Worm (Caenorhabditis elegans) whole organism, early embryonic: Measurements from ENCODE around the gene F17C11.4.

Experiments
- B0310.2 ChIP-seq: sonication (generic microtip); optimal IDR thresholded peaks from 2 replicates; lab custom pipeline; 2016; ENCODE audit warnings: mild to moderate bottlenecking, missing genetic modification characterization, missing compliant biosample characterization
- F13C5.2 ChIP-seq: sonication (generic microtip); optimal IDR thresholded peaks from 2 replicates; lab custom pipeline; 2017; ENCODE audit warnings: mild to moderate bottlenecking, missing genetic modification characterization, inconsistent platforms, missing compliant biosample characterization
- aly-1 ChIP-seq: sonication (generic microtip); optimal IDR thresholded peaks from 2 replicates; lab custom pipeline; 2016; ENCODE audit warnings: missing genetic modification characterization, missing compliant biosample characterization
- ama-1 ChIP-seq: fragments of 150-350 bp; optimal IDR thresholded peaks from 2 replicates; lab custom pipeline; 2014
- ceh-13 ChIP-seq: fragments of 200-800 bp; sonication (Bioruptor generic); optimal IDR thresholded peaks from 2 replicates; lab custom pipeline; 2018; ENCODE audit warnings: mild to moderate bottlenecking, missing genetic modification characterization, missing compliant biosample characterization
- ceh-36 ChIP-seq: sonication (generic microtip); optimal IDR thresholded peaks from 2 replicates; lab custom pipeline; 2016; ENCODE audit warnings: missing genetic modification characterization, inconsistent platforms, missing compliant biosample characterization
- ets-7 ChIP-seq: sonication (generic microtip); optimal IDR thresholded peaks from 2 replicates; lab custom pipeline; 2016; ENCODE audit warnings: missing genotype, missing genetic modification characterization, missing compliant biosample characterization
- flt-1 ChIP-seq: fragments of 200-800 bp; sonication (Bioruptor generic); IDR thresholded peaks from 2 replicates; pipeline ENCODE4 v1.3.6; 2022; ENCODE audit warnings: missing genetic modification characterization, missing compliant biosample characterization
- hmbx-1 ChIP-seq: sonication (generic microtip); optimal IDR thresholded peaks from 2 replicates; lab custom pipeline; 2016; ENCODE audit warnings: mild to moderate bottlenecking, missing genetic modification characterization, missing compliant biosample characterization
- hmg-4 ChIP-seq: fragments of 200-800 bp; sonication (Bioruptor generic); optimal IDR thresholded peaks from 2 replicates; lab custom pipeline; 2018; ENCODE audit warnings: mild to moderate bottlenecking, missing genetic modification characterization, missing compliant biosample characterization
- hnd-1 ChIP-seq: sonication (generic microtip); optimal IDR thresholded peaks from 2 replicates; lab custom pipeline; 2016; ENCODE audit warnings: missing genetic modification characterization, missing compliant biosample characterization
- pes-1 ChIP-seq: fragments of 200-800 bp; sonication (Bioruptor generic); IDR thresholded peaks from 2 replicates; pipeline ENCODE4 v1.3.6; 2022; ENCODE audit warnings: missing genetic modification reagents, missing genetic modification characterization, missing compliant biosample characterization
- scrt-1 ChIP-seq: fragments of 200-800 bp; sonication (Bioruptor generic); IDR thresholded peaks from 2 replicates; pipeline ENCODE4 v1.3.6; 2022; ENCODE audit warnings: missing genetic modification characterization, missing compliant biosample characterization
- sea-1 ChIP-seq: fragments of 200-800 bp; sonication (Bioruptor generic); conservative IDR thresholded peaks from 2 replicates; pipeline ENCODE4 v1.3.6; 2022; ENCODE audit warnings: missing genetic modification characterization, missing compliant biosample characterization
- tbx-11 ChIP-seq: fragments of 200-800 bp; sonication (Bioruptor generic); IDR thresholded peaks from 2 replicates; pipeline ENCODE4 v1.3.6; 2022; ENCODE audit warnings: missing genetic modification characterization, missing compliant biosample characterization
- tbx-37 ChIP-seq: fragments of 200-800 bp; sonication (Bioruptor generic); conservative IDR thresholded peaks from 2 replicates; pipeline ENCODE4 v1.3.6; 2022; ENCODE audit warnings: missing genetic modification reagents, missing genetic modification characterization, missing compliant biosample characterization
- tra-4 ChIP-seq: sonication (generic microtip); optimal IDR thresholded peaks from 2 replicates; lab custom pipeline; 2017; ENCODE audit warnings: missing genetic modification characterization, missing compliant biosample characterization

The F17C11.4 gene

DNA sequence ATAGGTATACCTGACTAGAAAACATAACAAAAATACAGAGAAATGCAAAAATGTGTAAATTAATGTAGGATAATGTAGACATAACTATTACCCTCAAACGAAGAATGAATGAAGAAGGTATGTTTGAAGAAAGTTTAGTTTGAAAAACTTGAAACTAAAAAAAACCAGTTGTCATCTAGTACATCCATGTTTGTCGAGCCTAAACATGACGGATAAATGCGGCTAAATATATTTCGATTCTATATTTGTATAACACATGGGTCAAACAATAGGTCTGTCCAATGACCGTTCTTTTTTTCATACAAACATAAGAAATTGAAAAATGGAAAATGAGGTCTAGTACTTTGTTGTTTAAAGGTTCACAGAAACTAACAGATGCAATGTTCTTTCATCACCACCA, 18.4 kb downstream of the F17C11.4 start, which contains the start of gene F17C11.22:
F17C11.22 (minus strand) TSS at position 101 of the 400 bp plus-strand sequence.
- TF ChIP-seq tra-4 (tag; lab: Kevin White, UChicago) (no peak), aly-1 (tag; lab: Kevin White, UChicago) (no peak), pes-1 (GFP tag; lab: Robert Waterston, UW) (no peak), ceh-13 (GFP tag; lab: Kevin White, UChicago) (no peak), hmg-4 (GFP tag; lab: Kevin White, UChicago) (no peak)

DNA sequence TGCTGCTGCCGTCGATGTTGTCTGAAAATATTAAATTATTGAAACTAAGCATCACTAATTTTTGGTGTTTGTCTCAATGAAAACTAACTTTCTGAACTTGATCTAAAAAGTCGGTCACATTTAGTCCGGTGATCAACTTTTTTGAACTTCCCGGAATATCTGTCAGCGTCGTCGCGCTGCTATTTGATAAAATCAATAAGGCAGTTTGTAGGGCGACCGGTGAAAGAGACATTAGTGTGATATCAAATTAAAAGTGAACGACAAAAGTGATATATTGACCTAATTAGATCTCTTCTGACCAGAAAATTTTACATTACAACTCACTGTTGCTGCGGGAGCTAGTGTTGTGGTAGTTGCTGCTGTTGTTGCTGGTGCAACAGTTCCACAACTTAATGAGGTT, 19.3 kb downstream of the F17C11.4 start:
- TF ChIP-seq tbx-37 (no peak), ceh-36 (tag; lab: Kevin White, UChicago) (no peak), ama-1 (no peak), B0310.2 (tag; lab: Kevin White, UChicago) (no peak), ets-7 (tag; lab: Kevin White, UChicago) (no peak), tra-4 (tag; lab: Kevin White, UChicago) (no peak), pes-1 (GFP tag; lab: Robert Waterston, UW) (no peak), hnd-1 (tag; lab: Kevin White, UChicago) (no peak), tbx-11 (GFP tag; lab: Robert Waterston, UW) (no peak), flt-1 (GFP tag; lab: Robert Waterston, UW) (no peak), scrt-1 (GFP tag; lab: Robert Waterston, UW) (no peak), hmbx-1 (tag; lab: Kevin White, UChicago) (no peak), hmg-4 (GFP tag; lab: Kevin White, UChicago) (no peak), ceh-13 (GFP tag; lab: Kevin White, UChicago) (no peak), F13C5.2 (tag; lab: Kevin White, UChicago) (no peak), sea-1 (GFP tag; lab: Robert Waterston, UW) (no peak), aly-1 (tag; lab: Kevin White, UChicago) (no peak)

DNA sequence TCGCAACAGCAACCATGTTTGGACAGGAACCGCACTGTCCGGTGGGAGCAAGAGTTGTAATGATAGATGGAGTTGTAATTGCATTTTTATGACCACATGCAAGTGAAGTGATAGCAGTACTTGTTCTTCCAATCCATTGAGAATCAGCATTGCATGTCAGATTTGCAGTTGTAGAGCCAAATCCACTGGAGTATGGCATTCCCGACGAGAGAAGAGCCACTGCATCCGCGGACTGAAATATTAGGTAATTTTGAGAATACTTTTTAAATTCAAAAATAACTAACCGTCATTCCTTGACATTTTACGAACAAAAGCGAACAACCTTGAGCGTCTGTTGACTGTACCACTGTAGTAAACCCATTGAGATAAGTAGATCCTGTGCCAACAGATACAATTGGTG, 23.4 kb downstream of the F17C11.4 start:
- TF ChIP-seq ceh-13 (GFP tag; lab: Kevin White, UChicago) (no peak), tbx-37 (no peak), aly-1 (tag; lab: Kevin White, UChicago) (no peak), pes-1 (GFP tag; lab: Robert Waterston, UW) (no peak), ceh-36 (tag; lab: Kevin White, UChicago) (no peak), hnd-1 (tag; lab: Kevin White, UChicago) (no peak)

DNA sequence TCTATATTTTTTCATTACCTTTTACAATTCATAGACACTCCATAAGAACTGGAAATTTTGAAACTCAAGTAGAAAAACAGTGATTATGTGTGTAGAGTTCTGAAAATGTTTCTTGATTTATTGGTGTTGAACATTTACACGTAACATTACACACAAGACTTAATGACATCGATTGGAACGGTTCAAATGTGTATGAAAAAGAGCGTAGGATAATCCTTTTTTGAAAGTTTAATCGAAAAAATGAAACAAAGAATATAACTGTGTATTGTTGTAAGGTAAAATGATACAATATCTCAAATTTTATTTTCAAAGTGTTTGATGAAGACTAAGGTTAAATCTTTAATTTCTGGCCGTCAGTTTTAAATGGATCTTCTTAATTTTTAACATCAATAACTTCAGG, 29.5 kb downstream of the F17C11.4 start, which contains the start of gene fig-1:
fig-1 (minus strand) TSS at position 101 of the 400 bp plus-strand sequence.
- TF ChIP-seq flt-1 (GFP tag; lab: Robert Waterston, UW) (no peak), ama-1 (no peak), ceh-36 (tag; lab: Kevin White, UChicago) (no peak), pes-1 (GFP tag; lab: Robert Waterston, UW) (no peak), tra-4 (tag; lab: Kevin White, UChicago) (no peak), ceh-13 (GFP tag; lab: Kevin White, UChicago) (no peak), hnd-1 (tag; lab: Kevin White, UChicago) (no peak), hmg-4 (GFP tag; lab: Kevin White, UChicago) (no peak), sea-1 (GFP tag; lab: Robert Waterston, UW) (no peak), scrt-1 (GFP tag; lab: Robert Waterston, UW) (no peak), ets-7 (tag; lab: Kevin White, UChicago) (no peak), B0310.2 (tag; lab: Kevin White, UChicago) (no peak), hmbx-1 (tag; lab: Kevin White, UChicago) (no peak), aly-1 (tag; lab: Kevin White, UChicago) (no peak), F13C5.2 (tag; lab: Kevin White, UChicago) (no peak), tbx-37 (no peak), tbx-11 (GFP tag; lab: Robert Waterston, UW) (no peak)

DNA sequence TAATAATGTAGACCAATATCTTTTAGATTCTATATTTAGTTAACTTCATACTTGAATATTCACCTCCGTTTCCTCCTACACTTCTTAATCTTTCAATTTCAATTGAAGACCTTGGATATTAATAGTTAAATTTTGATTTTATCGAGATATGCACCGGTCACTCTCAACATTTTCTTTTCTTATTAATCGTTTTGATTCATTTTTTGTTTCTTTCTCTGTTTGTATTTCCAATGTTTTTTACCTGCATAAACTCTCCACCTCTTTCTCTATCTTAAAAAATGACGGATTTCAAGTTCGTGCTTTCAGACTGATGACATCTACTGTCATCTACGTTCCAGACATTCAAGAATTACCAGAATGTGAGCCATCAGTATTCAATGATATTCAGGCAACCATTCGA, 40.1 kb downstream of the F17C11.4 start, which contains the start of gene frpr-9:
frpr-9 (plus strand) TSS at position 301 of the 400 bp plus-strand sequence.
- TF ChIP-seq ets-7 (tag; lab: Kevin White, UChicago) (no peak), ceh-13 (GFP tag; lab: Kevin White, UChicago) (no peak), scrt-1 (GFP tag; lab: Robert Waterston, UW) (no peak)

DNA sequence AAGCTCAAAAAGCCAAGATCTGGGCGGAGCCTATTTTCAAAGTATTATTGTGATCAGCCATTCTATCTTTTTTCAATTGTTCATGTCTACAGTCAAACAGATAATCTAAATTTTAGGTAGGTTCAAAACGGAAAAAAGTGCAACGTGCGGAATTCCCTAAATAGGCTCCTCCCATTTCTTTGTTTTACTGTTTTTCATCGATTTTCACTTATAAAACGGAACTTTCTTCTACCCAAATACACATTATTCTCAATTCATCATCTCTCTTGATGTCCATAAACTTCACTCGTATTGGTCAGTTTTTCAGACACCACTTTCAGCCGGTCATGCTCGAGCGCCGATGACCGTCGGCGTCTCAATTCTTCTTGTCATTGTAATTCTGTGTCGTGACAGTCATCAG, 47.1 kb downstream of the F17C11.4 start, which contains the start of gene F53B7.7:
F53B7.7 (plus strand) TSS at position 301 of the 400 bp plus-strand sequence.
- TF ChIP-seq B0310.2 (tag; lab: Kevin White, UChicago) (no peak), tra-4 (tag; lab: Kevin White, UChicago) (no peak), tbx-11 (GFP tag; lab: Robert Waterston, UW) (no peak), hnd-1 (tag; lab: Kevin White, UChicago) (no peak), hmbx-1 (tag; lab: Kevin White, UChicago) (no peak), tbx-37 (no peak), flt-1 (GFP tag; lab: Robert Waterston, UW) (no peak), F13C5.2 (tag; lab: Kevin White, UChicago) (no peak), ets-7 (tag; lab: Kevin White, UChicago) (no peak)

DNA sequence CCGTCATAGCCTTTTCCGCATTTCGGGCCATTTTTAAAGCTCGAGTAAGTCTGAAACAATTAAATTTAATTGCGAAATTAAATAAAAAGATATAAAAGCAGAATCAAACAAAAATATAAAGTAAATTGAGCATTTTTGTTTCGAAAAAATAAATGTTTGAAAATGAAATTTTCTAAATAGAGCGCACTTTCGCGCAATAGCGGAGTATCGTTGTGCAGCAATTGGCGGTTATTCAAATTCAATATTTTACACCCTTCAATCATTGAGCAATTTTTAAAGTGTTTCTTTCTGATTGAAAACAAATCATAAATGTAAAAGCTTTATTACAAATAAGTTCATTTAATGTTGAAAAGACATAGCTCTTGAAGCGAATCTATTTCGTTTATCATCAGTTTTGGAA, 49.0 kb downstream of the F17C11.4 start, which contains the start of gene isy-1:
isy-1 (minus strand) TSS at position 50 of the 400 bp plus-strand sequence.
- peak; percentile 23 for TF ChIP-seq F13C5.2 (tag; lab: Kevin White, UChicago)
- no peak for TF ChIP-seq pes-1 (GFP tag; lab: Robert Waterston, UW)

DNA sequence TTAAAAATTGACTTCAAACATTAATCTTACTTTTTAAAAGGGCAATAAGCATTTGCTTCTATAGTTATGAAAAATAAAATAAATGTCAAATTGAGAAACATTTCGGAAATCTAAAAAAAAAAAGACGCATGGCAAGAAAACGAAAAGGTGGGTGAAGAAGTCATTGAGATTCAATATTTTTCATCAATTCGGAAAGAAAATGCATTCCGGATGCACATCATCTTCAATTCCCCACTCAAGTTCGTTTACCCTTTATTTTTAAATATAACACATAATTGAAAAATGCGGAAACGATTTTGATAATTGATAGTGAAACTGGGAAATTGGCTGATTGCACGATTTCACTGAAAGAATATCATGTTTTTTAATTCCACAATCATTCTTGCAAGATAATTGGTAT, 50.8 kb downstream of the F17C11.4 start, which contains the start of gene F53B7.4:
F53B7.4 (minus strand) TSS at position 101 of the 400 bp plus-strand sequence.
- TF ChIP-seq ets-7 (tag; lab: Kevin White, UChicago) = no peak
- no peak for TF ChIP-seq ama-1
- TF ChIP-seq pes-1 (GFP tag; lab: Robert Waterston, UW) = no peak
- TF ChIP-seq F13C5.2 (tag; lab: Kevin White, UChicago) = no peak
- TF ChIP-seq flt-1 (GFP tag; lab: Robert Waterston, UW) = no peak
- TF ChIP-seq tra-4 (tag; lab: Kevin White, UChicago) = no peak
